Worm (Caenorhabditis elegans) whole organism, early embryonic: ENCODE results near the gene sgo-1.

Experiments used
- B0310.2 ChIP-seq: sonication (generic microtip); optimal IDR thresholded peaks from 2 replicates; lab custom pipeline; 2016; ENCODE audit warnings: mild to moderate bottlenecking, missing genetic modification characterization, missing compliant biosample characterization
- F13C5.2 ChIP-seq: sonication (generic microtip); optimal IDR thresholded peaks from 2 replicates; lab custom pipeline; 2017; ENCODE audit warnings: mild to moderate bottlenecking, missing genetic modification characterization, inconsistent platforms, missing compliant biosample characterization
- aly-1 ChIP-seq: sonication (generic microtip); optimal IDR thresholded peaks from 2 replicates; lab custom pipeline; 2016; ENCODE audit warnings: missing genetic modification characterization, missing compliant biosample characterization
- ama-1 ChIP-seq: fragments of 150-350 bp; optimal IDR thresholded peaks from 2 replicates; lab custom pipeline; 2014
- ceh-13 ChIP-seq: fragments of 200-800 bp; sonication (Bioruptor generic); optimal IDR thresholded peaks from 2 replicates; lab custom pipeline; 2018; ENCODE audit warnings: mild to moderate bottlenecking, missing genetic modification characterization, missing compliant biosample characterization
- ceh-36 ChIP-seq: sonication (generic microtip); optimal IDR thresholded peaks from 2 replicates; lab custom pipeline; 2016; ENCODE audit warnings: missing genetic modification characterization, inconsistent platforms, missing compliant biosample characterization
- ets-7 ChIP-seq: sonication (generic microtip); optimal IDR thresholded peaks from 2 replicates; lab custom pipeline; 2016; ENCODE audit warnings: missing genotype, missing genetic modification characterization, missing compliant biosample characterization
- flt-1 ChIP-seq: fragments of 200-800 bp; sonication (Bioruptor generic); IDR thresholded peaks from 2 replicates; pipeline ENCODE4 v1.3.6; 2022; ENCODE audit warnings: missing genetic modification characterization, missing compliant biosample characterization
- hmbx-1 ChIP-seq: sonication (generic microtip); optimal IDR thresholded peaks from 2 replicates; lab custom pipeline; 2016; ENCODE audit warnings: mild to moderate bottlenecking, missing genetic modification characterization, missing compliant biosample characterization
- hmg-4 ChIP-seq: fragments of 200-800 bp; sonication (Bioruptor generic); optimal IDR thresholded peaks from 2 replicates; lab custom pipeline; 2018; ENCODE audit warnings: mild to moderate bottlenecking, missing genetic modification characterization, missing compliant biosample characterization
- hnd-1 ChIP-seq: sonication (generic microtip); optimal IDR thresholded peaks from 2 replicates; lab custom pipeline; 2016; ENCODE audit warnings: missing genetic modification characterization, missing compliant biosample characterization
- pes-1 ChIP-seq: fragments of 200-800 bp; sonication (Bioruptor generic); IDR thresholded peaks from 2 replicates; pipeline ENCODE4 v1.3.6; 2022; ENCODE audit warnings: missing genetic modification reagents, missing genetic modification characterization, missing compliant biosample characterization
- scrt-1 ChIP-seq: fragments of 200-800 bp; sonication (Bioruptor generic); IDR thresholded peaks from 2 replicates; pipeline ENCODE4 v1.3.6; 2022; ENCODE audit warnings: missing genetic modification characterization, missing compliant biosample characterization
- sea-1 ChIP-seq: fragments of 200-800 bp; sonication (Bioruptor generic); conservative IDR thresholded peaks from 2 replicates; pipeline ENCODE4 v1.3.6; 2022; ENCODE audit warnings: missing genetic modification characterization, missing compliant biosample characterization
- tbx-11 ChIP-seq: fragments of 200-800 bp; sonication (Bioruptor generic); IDR thresholded peaks from 2 replicates; pipeline ENCODE4 v1.3.6; 2022; ENCODE audit warnings: missing genetic modification characterization, missing compliant biosample characterization
- tbx-37 ChIP-seq: fragments of 200-800 bp; sonication (Bioruptor generic); conservative IDR thresholded peaks from 2 replicates; pipeline ENCODE4 v1.3.6; 2022; ENCODE audit warnings: missing genetic modification reagents, missing genetic modification characterization, missing compliant biosample characterization
- tra-4 ChIP-seq: sonication (generic microtip); optimal IDR thresholded peaks from 2 replicates; lab custom pipeline; 2017; ENCODE audit warnings: missing genetic modification characterization, missing compliant biosample characterization

The sgo-1 gene

DNA sequence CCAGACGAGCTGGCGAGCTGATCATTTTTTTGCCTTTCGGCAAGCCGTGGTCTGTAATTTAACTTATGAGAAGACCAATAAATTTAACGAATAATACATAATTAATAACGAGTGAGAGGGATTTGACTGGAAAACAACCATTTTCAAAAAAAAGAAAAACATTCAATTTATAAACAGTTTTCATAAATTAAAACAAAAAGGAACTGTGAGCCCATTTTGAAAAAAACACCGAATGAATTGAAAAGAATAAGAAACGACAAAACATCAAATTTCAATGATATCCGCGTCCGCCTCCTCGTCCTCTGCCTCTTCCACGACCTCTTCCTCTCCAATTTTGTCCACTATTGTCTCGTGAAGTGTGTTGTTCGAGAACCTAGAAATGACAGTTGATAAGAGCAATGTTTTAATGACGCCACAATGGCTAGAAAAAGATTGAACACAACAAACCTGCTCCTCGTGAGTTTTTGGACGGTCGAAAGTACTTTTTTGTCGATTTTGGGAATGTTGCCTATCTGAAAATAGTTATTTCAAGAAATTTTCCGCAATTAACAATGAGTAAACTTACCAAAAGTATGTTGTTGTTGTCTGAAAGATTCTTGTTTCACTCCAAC is 12.4 kb downstream of the sgo-1 start, which contains the start of gene tag-321:
Gene tag-321 (minus strand): TSS at position 51 of the 611 bp plus-strand sequence.
- TF ChIP-seq hnd-1 (no peak), hmbx-1 (tag; lab: Kevin White, UChicago) (no peak), hmg-4 (no peak), ama-1 (no peak), sea-1 (no peak), aly-1 (tag; lab: Kevin White, UChicago) (no peak), F13C5.2 (tag; lab: Kevin White, UChicago) (no peak), ceh-13 (GFP tag; lab: Kevin White, UChicago) (no peak), tra-4 (tag; lab: Kevin White, UChicago) (no peak), pes-1 (GFP tag; lab: Robert Waterston, UW) (no peak), ets-7 (tag; lab: Kevin White, UChicago) (no peak), flt-1 (GFP tag; lab: Robert Waterston, UW) (no peak), B0310.2 (tag; lab: Kevin White, UChicago) (no peak), ceh-36 (tag; lab: Kevin White, UChicago) (no peak), tbx-37 (GFP tag; lab: Robert Waterston, UW) (no peak), scrt-1 (GFP tag; lab: Robert Waterston, UW) (no peak), tbx-11 (GFP tag; lab: Robert Waterston, UW) (no peak)

DNA sequence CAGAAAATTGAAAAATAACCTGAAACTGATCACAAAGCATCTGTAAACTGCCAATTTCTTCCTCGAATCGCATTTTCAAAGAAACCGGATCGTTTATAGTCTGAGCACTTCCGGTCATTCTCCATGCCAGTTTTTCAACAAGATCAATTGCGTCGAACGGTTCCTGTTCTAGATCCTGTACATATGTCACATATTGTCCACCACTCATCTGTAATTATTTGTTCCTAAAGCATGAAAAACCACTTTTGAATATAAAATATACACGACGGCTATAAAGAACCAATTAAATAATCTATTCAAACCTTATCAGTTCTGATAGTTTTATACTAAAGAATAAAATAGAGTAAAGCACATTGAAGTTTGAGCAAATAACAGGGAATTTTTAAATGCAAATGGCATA is 14.0 kb downstream of the sgo-1 start, which contains the start of gene sec-10:
Gene sec-10 (minus strand): TSS at position 208 of the 400 bp plus-strand sequence.
- no peak for TF ChIP-seq scrt-1 (GFP tag; lab: Robert Waterston, UW)
- no peak for TF ChIP-seq ama-1
- TF ChIP-seq B0310.2 (tag; lab: Kevin White, UChicago): no peak
- no peak for TF ChIP-seq ceh-13 (GFP tag; lab: Kevin White, UChicago)
- no peak for TF ChIP-seq tbx-37 (GFP tag; lab: Robert Waterston, UW)
- TF ChIP-seq tra-4 (tag; lab: Kevin White, UChicago): no peak
- no peak for TF ChIP-seq pes-1 (GFP tag; lab: Robert Waterston, UW)
- no peak for TF ChIP-seq ets-7 (tag; lab: Kevin White, UChicago)
- TF ChIP-seq tbx-11 (GFP tag; lab: Robert Waterston, UW): no peak
- TF ChIP-seq hnd-1: no peak
- TF ChIP-seq hmbx-1 (tag; lab: Kevin White, UChicago): no peak
- no peak for TF ChIP-seq hmg-4
- no peak for TF ChIP-seq flt-1 (GFP tag; lab: Robert Waterston, UW)

DNA sequence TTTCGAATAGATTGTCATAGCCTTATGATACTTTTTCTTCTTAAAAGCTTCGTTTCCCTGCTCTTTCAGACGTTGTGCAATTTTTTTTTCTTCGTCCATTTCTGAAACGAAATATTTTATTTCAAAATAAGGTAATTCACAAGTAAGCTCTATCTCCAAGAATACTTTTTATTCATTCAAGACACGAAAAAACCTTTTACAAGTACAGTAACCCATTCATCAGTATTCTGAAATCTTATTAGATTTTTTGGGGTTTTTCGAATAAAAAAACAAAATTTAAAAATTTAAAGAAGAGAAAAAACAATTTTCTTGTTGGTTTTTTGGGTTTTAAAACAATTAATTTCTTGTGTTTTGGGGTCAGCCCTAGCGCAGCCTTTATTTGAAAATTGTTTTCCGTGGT is 17.4 kb downstream of the sgo-1 start, which contains the start of gene rpap-3:
Gene rpap-3 (minus strand): TSS at position 101 of the 400 bp plus-strand sequence.
- no peak for TF ChIP-seq tbx-11 (GFP tag; lab: Robert Waterston, UW)
- no peak for TF ChIP-seq tra-4 (tag; lab: Kevin White, UChicago)
- TF ChIP-seq aly-1 (tag; lab: Kevin White, UChicago): no peak
- TF ChIP-seq hmg-4: no peak
- TF ChIP-seq ets-7 (tag; lab: Kevin White, UChicago): no peak
- no peak for TF ChIP-seq tbx-37 (GFP tag; lab: Robert Waterston, UW)
- no peak for TF ChIP-seq F13C5.2 (tag; lab: Kevin White, UChicago)
- TF ChIP-seq ceh-13 (GFP tag; lab: Kevin White, UChicago): no peak
- no peak for TF ChIP-seq hnd-1
- no peak for TF ChIP-seq B0310.2 (tag; lab: Kevin White, UChicago)
- TF ChIP-seq ceh-36 (tag; lab: Kevin White, UChicago): no peak
- TF ChIP-seq scrt-1 (GFP tag; lab: Robert Waterston, UW): no peak
- TF ChIP-seq sea-1: no peak
- no peak for TF ChIP-seq ama-1
- no peak for TF ChIP-seq flt-1 (GFP tag; lab: Robert Waterston, UW)

DNA sequence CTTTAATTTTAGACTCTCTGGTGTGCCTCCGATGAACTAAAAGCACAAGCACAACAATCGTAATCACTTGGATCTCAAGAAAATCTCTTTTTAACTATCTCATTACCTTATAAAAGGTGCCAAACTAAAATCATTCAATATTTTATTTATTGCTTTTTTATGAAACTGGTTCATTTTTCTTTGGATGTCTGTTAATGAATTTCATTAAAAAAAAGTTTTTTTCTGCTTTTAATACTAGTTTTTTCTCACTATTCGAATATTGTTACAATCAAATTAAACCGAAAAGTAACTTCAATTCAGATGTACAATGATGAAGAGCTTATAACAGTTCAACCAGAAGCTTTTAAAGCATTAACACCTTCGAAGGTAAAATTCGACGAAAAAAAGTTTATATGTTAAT is 20.6 kb downstream of the sgo-1 start, which contains the start of gene swd-2.1:
Gene swd-2.1 (plus strand): TSS at position 301 of the 400 bp plus-strand sequence.
- TF ChIP-seq scrt-1 (GFP tag; lab: Robert Waterston, UW) (no peak), hnd-1 (no peak), pes-1 (GFP tag; lab: Robert Waterston, UW) (no peak), flt-1 (GFP tag; lab: Robert Waterston, UW) (no peak), ets-7 (tag; lab: Kevin White, UChicago) (no peak), tbx-11 (GFP tag; lab: Robert Waterston, UW) (no peak), aly-1 (tag; lab: Kevin White, UChicago) (no peak), sea-1 (no peak), tbx-37 (GFP tag; lab: Robert Waterston, UW) (no peak), ceh-36 (tag; lab: Kevin White, UChicago) (no peak), F13C5.2 (tag; lab: Kevin White, UChicago) (no peak), tra-4 (tag; lab: Kevin White, UChicago) (no peak), hmg-4 (no peak), hmbx-1 (tag; lab: Kevin White, UChicago) (no peak), B0310.2 (tag; lab: Kevin White, UChicago) (no peak), ceh-13 (GFP tag; lab: Kevin White, UChicago) (no peak), ama-1 (no peak)

DNA sequence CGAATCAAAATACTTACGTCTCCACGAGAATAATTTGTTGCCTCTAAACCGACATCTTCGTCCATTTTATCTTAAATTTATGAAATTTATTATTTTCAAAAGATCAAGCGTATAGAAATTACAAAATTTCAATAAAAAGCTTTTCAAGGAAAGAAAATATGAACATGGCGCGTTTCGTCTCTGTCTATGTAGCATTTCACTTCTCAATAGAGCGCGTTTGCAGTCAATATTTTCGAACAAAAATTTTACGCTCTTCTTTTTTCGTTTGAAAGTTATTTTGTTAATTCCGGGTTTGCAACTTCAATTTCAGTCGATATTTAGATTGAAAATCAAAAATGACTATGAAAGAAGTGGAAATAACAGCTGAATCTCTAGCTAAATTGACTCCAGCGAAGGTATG is 22.1 kb downstream of the sgo-1 start, which contains the start of the genes hcf-1 and swd-2.2:
Gene hcf-1 (minus strand): TSS at position 70 of the 400 bp plus-strand sequence.
Gene swd-2.2 (plus strand): TSS at position 206 of the 400 bp plus-strand sequence.
- no peak for TF ChIP-seq hmbx-1 (tag; lab: Kevin White, UChicago)

DNA sequence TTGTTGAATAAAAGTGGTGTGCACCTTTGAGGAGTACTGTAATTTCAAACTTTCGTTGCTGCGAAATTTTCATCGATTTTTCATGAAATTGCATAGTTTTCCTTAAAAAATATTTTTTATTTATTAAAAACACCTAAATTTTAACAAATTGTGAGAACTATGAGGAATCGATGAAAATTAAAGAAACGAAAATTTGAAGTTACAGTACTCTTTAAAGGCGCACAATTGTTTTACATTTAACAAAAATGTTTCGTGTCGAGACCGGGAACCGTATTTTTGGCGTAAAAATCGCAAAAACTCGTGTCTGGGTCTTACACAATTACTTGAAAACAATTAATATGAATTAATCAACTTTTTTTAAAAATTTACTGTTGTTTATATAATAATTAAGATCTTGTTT is 26.1 kb downstream of the sgo-1 start, which contains the start of gene rdl-1:
Gene rdl-1 (minus strand): TSS at position 101 of the 400 bp plus-strand sequence.
- TF ChIP-seq ceh-13 (GFP tag; lab: Kevin White, UChicago) (no peak), F13C5.2 (tag; lab: Kevin White, UChicago) (no peak)

DNA sequence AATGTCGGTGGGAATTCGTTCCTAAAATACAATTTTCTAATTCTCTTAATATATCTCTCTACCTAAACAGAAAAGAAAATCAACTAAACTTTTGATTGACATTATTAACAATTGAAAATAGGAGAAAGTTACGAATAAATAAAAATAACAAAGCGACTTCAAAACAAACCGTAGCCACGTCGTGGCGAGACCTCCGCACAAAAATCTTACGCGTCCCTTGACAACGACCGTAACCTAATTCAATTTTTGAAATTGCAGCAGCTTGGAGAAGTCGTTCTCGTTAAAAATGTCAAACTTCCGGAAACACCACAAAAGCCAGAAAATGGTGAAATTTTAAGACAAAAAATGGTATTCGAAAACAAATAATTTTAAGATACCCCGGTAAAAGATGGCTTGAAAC is 32.0 kb downstream of the sgo-1 start:
- no peak for TF ChIP-seq pes-1 (GFP tag; lab: Robert Waterston, UW)
- no peak for TF ChIP-seq ceh-36 (tag; lab: Kevin White, UChicago)
- TF ChIP-seq flt-1 (GFP tag; lab: Robert Waterston, UW): no peak
- no peak for TF ChIP-seq hmg-4
- no peak for TF ChIP-seq scrt-1 (GFP tag; lab: Robert Waterston, UW)
- no peak for TF ChIP-seq F13C5.2 (tag; lab: Kevin White, UChicago)
- TF ChIP-seq sea-1: no peak
- TF ChIP-seq ceh-13 (GFP tag; lab: Kevin White, UChicago): no peak
- no peak for TF ChIP-seq aly-1 (tag; lab: Kevin White, UChicago)
